Fruit fly (Drosophila melanogaster) Kc167 (cell line): Measurements from ENCODE around the gene Polr2F.

Experiments used
- Myc ChIP-seq: fragments of >200 bp; optimal IDR thresholded peaks from 2 replicates; lab custom pipeline; 2017; ENCODE audit warnings: missing external identifiers
- Sin3A ChIP-seq: fragments of >200 bp; optimal IDR thresholded peaks from 2 replicates; lab custom pipeline; 2018; ENCODE audit warnings: missing external identifiers
- h ChIP-seq: fragments of >200 bp; optimal IDR thresholded peaks from 3 replicates; lab custom pipeline; 2018; ENCODE audit warnings: missing external identifiers
- insv ChIP-seq: fragments of >200 bp; optimal IDR thresholded peaks from 3 replicates; lab custom pipeline; 2018; ENCODE audit warnings: missing external identifiers
- psq ChIP-seq: fragments of >200 bp; optimal IDR thresholded peaks from 2 replicates; lab custom pipeline; 2017; ENCODE audit warnings: missing external identifiers
- ttk ChIP-seq: sonication (Bioruptor generic); optimal IDR thresholded peaks from 2 replicates; lab custom pipeline; 2017; ENCODE audit warnings: missing external identifiers

Gene Polr2F

DNA sequence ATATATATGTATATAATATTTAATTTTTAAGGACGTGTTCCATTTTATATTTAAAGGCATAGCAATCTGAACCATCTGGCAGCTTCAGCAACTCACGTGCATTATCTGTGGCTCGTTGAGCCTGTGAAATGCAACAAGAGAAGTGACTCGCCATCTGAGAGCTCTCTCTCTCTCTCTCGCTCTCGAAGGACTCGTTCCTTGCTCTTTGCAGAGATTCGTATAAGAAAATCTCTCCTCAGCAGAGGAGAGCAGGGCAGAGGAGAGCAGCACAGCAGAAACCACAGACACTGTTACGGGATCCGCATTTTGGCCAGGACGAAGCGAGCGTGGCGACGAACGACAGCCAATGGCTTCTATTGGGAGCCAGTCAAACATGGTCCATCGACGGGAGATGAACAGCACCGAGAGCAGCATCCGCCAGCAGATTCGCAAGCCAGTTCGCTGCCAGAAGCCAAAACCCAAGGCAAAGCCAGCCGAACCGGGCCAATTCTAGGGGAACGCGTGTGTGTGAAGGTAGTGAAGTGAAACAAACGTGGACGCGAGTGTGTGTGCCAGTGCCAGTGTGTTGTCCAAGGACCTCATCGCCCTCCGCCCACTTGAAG lies 42.7 kb downstream of the Polr2F start, which contains the start of gene CG14669:
TSS of gene CG14669 (plus strand) at position 381 of the 602 bp plus-strand sequence.
- TF ChIP-seq h (lab: Kevin White, UChicago) (no peak), psq (lab: Kevin White, UChicago) (no peak), ttk (lab: Kevin White, UChicago) (no peak), Myc (lab: Kevin White, UChicago) (no peak), Sin3A (lab: Kevin White, UChicago) (no peak), insv (lab: Kevin White, UChicago) (no peak)

DNA sequence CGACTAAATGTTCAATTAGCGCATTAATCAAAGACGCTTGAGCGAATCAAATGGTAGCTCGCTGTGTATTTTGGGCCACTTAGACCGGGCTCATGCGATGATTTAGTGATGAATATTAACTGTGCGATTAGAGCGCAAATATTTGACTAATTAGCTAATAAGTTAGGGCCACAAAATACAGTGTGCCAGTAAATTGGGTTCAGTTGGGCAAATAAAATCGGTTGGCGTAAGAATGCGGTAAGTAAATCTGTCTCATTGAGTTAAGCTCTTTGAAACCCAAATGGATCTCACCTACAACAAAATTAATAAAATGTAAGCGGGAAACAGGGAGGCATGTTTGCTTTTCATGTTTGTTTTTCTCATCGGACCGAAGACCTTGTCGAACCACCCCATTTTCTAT lies 48.9 kb downstream of the Polr2F start:
- TF ChIP-seq psq (lab: Kevin White, UChicago) (no peak), Sin3A (lab: Kevin White, UChicago) (no peak), h (lab: Kevin White, UChicago) (no peak), insv (lab: Kevin White, UChicago) (no peak), Myc (lab: Kevin White, UChicago) (no peak), ttk (lab: Kevin White, UChicago) (no peak)
